Fruit fly (Drosophila melanogaster) whole organism, embryonic: ENCODE data around the gene mRpL39.

Source experiments
- Abd-B ChIP-seq: fragments of 200-800 bp; sonication (Bioruptor generic); optimal IDR thresholded peaks from 2 replicates; lab custom pipeline; 2018; ENCODE audit warnings: missing biosample characterization, mild to moderate bottlenecking, missing genetic modification characterization, moderate library complexity
- Aef1 ChIP-seq: fragments of 200-800 bp; sonication (Bioruptor generic); IDR thresholded peaks from 3 replicates; pipeline ENCODE4 v1.3.6; 2022; ENCODE audit warnings: missing biosample characterization, missing genetic modification characterization
- CG12219 ChIP-seq: fragments of 200-800 bp; sonication (Bioruptor generic); optimal IDR thresholded peaks from 3 replicates; lab custom pipeline; 2018; ENCODE audit warnings: missing biosample characterization, mild to moderate bottlenecking, missing genetic modification characterization
- CG12744 ChIP-seq: fragments of 200-800 bp; sonication (Bioruptor generic); optimal IDR thresholded peaks from 2 replicates; lab custom pipeline; 2016; ENCODE audit warnings: missing biosample characterization, missing genetic modification characterization
- CG13287 ChIP-seq: fragments of 200-800 bp; sonication (Bioruptor generic); IDR thresholded peaks from 2 replicates; pipeline ENCODE4 v1.3.6; 2022; ENCODE audit warnings: missing biosample characterization, missing genetic modification characterization; ENCODE audit not compliant: partially characterized antibody
- CG13624 ChIP-seq: fragments of 200-800 bp; sonication (Bioruptor generic); optimal IDR thresholded peaks from 2 replicates; lab custom pipeline; 2016; ENCODE audit warnings: missing biosample characterization, missing genetic modification characterization
- CG15479 ChIP-seq: fragments of 200-800 bp; sonication (Bioruptor generic); optimal IDR thresholded peaks from 3 replicates; lab custom pipeline; 2019; ENCODE audit warnings: missing biosample characterization, mild to moderate bottlenecking, missing genetic modification characterization, moderate library complexity
- CG2199 ChIP-seq: fragments of 200-800 bp; sonication (Bioruptor generic); IDR thresholded peaks from 3 replicates; pipeline ENCODE4 v1.3.6; 2022; ENCODE audit warnings: missing biosample characterization, missing genetic modification characterization
- CG6791 ChIP-seq: fragments of 200-800 bp; sonication (Bioruptor generic); IDR thresholded peaks from 3 replicates; pipeline ENCODE4 v1.3.6; 2022; ENCODE audit warnings: missing biosample characterization, missing genetic modification characterization; ENCODE audit not compliant: partially characterized antibody
- D ChIP-seq, 2 experiments: fragments of 200-800 bp in 1 of 2; fragments of >200 bp in 1 of 2; sonication (Bioruptor generic) in 1 of 2; optimal IDR thresholded peaks; 2 replicates in 1 of 2; 3 replicates in 1 of 2; lab custom pipeline; 2017; ENCODE audit warnings: mild to moderate bottlenecking in 1 of 2, missing biosample characterization in 1 of 2, missing genetic modification characterization in 1 of 2, missing genetic modification reagents in 1 of 2
- Drgx ChIP-seq: fragments of 200-800 bp; sonication (Bioruptor generic); IDR thresholded peaks from 2 replicates; pipeline ENCODE4 v1.3.6; 2022; ENCODE audit warnings: missing biosample characterization, missing genetic modification characterization
- H2.0 ChIP-seq: fragments of 200-800 bp; sonication (Bioruptor generic); IDR thresholded peaks from 2 replicates; pipeline ENCODE4 v1.3.6; 2022; ENCODE audit warnings: missing biosample characterization, missing genetic modification characterization
- HLH54F ChIP-seq: fragments of 200-800 bp; sonication (Bioruptor generic); optimal IDR thresholded peaks from 3 replicates; lab custom pipeline; 2016; ENCODE audit warnings: missing biosample characterization, missing genetic modification characterization
- HLHmδ ChIP-seq: fragments of 200-800 bp; sonication (Bioruptor generic); optimal IDR thresholded peaks from 2 replicates; lab custom pipeline; 2018; ENCODE audit warnings: missing biosample characterization, mild to moderate bottlenecking, missing genetic modification characterization, moderate library complexity
- Med ChIP-seq: fragments of 200-800 bp; sonication (Bioruptor generic); peaks from one replicate; lab custom pipeline; 2016; ENCODE audit warnings: missing biosample characterization, missing genetic modification characterization, mild to moderate bottlenecking, inconsistent platforms, moderate library complexity
- Nf-YA ChIP-seq: fragments of 200-800 bp; sonication (Bioruptor generic); IDR thresholded peaks from 2 replicates; pipeline ENCODE4 v1.3.6; 2022; ENCODE audit warnings: missing biosample characterization, missing genetic modification characterization
- NfI ChIP-seq: fragments of 200-800 bp; sonication (Bioruptor generic); optimal IDR thresholded peaks from 3 replicates; lab custom pipeline; 2018; ENCODE audit warnings: missing biosample characterization, mild to moderate bottlenecking, missing genetic modification characterization, moderate library complexity
- Sin3A ChIP-seq: fragments of >200 bp; optimal IDR thresholded peaks from 2 replicates; lab custom pipeline; 2018
- ab ChIP-seq: fragments of 200-800 bp; sonication (Bioruptor generic); optimal IDR thresholded peaks from 2 replicates; lab custom pipeline; 2016; ENCODE audit warnings: missing biosample characterization, missing genetic modification characterization
- ac ChIP-seq: fragments of 200-800 bp; sonication (Bioruptor generic); optimal IDR thresholded peaks from 3 replicates; lab custom pipeline; 2017; ENCODE audit warnings: missing biosample characterization, mild to moderate bottlenecking, missing genetic modification characterization
- aop ChIP-seq: fragments of 200-800 bp; sonication (Bioruptor generic); IDR thresholded peaks from 2 replicates; pipeline ENCODE4 v1.3.6; 2022; ENCODE audit warnings: missing biosample characterization, missing genetic modification characterization
- ara ChIP-seq: fragments of 200-800 bp; sonication (Bioruptor generic); IDR thresholded peaks from 2 replicates; pipeline ENCODE4 v1.3.6; 2022; ENCODE audit warnings: missing biosample characterization, missing genetic modification characterization
- bsh ChIP-seq, 2 experiments: fragments of 200-800 bp; sonication (Bioruptor generic); optimal IDR thresholded peaks; 2 replicates each; lab custom pipeline; 2017 to 2018; ENCODE audit warnings: mild to moderate bottlenecking in 2 of 2, missing biosample characterization in 2 of 2, missing genetic modification characterization in 2 of 2, moderate library complexity in 1 of 2
- chm ChIP-seq: fragments of 200-800 bp; sonication (Bioruptor generic); IDR thresholded peaks from 2 replicates; pipeline ENCODE4 v1.3.6; 2022; ENCODE audit warnings: missing biosample characterization, missing genetic modification characterization
- crol ChIP-seq: fragments of 200-800 bp; sonication (Bioruptor generic); IDR thresholded peaks from 2 replicates; pipeline ENCODE4 v1.3.6; 2022; ENCODE audit warnings: missing biosample characterization, missing genetic modification characterization
- dmrt11E ChIP-seq: fragments of 200-800 bp; sonication (Bioruptor generic); optimal IDR thresholded peaks from 3 replicates; lab custom pipeline; 2018; ENCODE audit warnings: missing biosample characterization, mild to moderate bottlenecking, missing genetic modification characterization, moderate library complexity
- grau ChIP-seq: fragments of 200-800 bp; optimal IDR thresholded peaks from 3 replicates; lab custom pipeline; 2019; ENCODE audit warnings: missing biosample characterization, mild to moderate bottlenecking, missing genetic modification characterization, moderate library complexity
- inv ChIP-seq: fragments of 200-800 bp; sonication (Bioruptor generic); IDR thresholded peaks from 2 replicates; pipeline ENCODE4 v1.3.6; 2022; ENCODE audit warnings: missing biosample characterization, missing genetic modification characterization; ENCODE audit not compliant: partially characterized antibody
- kni ChIP-seq: fragments of 200-800 bp; sonication (Bioruptor generic); optimal IDR thresholded peaks from 3 replicates; lab custom pipeline; 2017; ENCODE audit warnings: mild to moderate bottlenecking, missing biosample characterization, missing genetic modification reagents, missing genetic modification characterization
- lilli ChIP-seq: fragments of 200-800 bp; sonication (Bioruptor generic); optimal IDR thresholded peaks from 3 replicates; lab custom pipeline; 2016; ENCODE audit warnings: missing biosample characterization, missing genetic modification characterization
- nom ChIP-seq: fragments of 200-800 bp; sonication (Bioruptor generic); optimal IDR thresholded peaks from 2 replicates; lab custom pipeline; 2017; ENCODE audit warnings: missing biosample characterization, missing genetic modification characterization, mild to moderate bottlenecking, moderate library complexity, missing genetic modification reagents
- peb ChIP-seq: fragments of 200-800 bp; sonication (Bioruptor generic); IDR thresholded peaks from 2 replicates; pipeline ENCODE4 v1.3.6; 2022; ENCODE audit warnings: missing biosample characterization, missing genetic modification characterization
- prd ChIP-seq, 3 experiments: fragments of >200 bp in 2 of 3; fragments of 200-800 bp in 1 of 3; sonication (Bioruptor generic) in 1 of 3; optimal IDR thresholded peaks in 2 of 3; IDR thresholded peaks in 1 of 3; 2 replicates in 2 of 3; 3 replicates in 1 of 3; pipeline versions ENCODE4 v1.3.6 to Lab custom; 2017 to 2022; ENCODE audit warnings: missing biosample characterization in 1 of 3, missing genetic modification characterization in 1 of 3
- pros ChIP-seq: fragments of 200-800 bp; sonication (Bioruptor generic); optimal IDR thresholded peaks from 3 replicates; lab custom pipeline; 2019; ENCODE audit warnings: missing biosample characterization, mild to moderate bottlenecking, missing genetic modification characterization, moderate library complexity
- pum ChIP-seq: fragments of 200-800 bp; sonication (Bioruptor generic); optimal IDR thresholded peaks from 2 replicates; lab custom pipeline; 2016; ENCODE audit warnings: missing biosample characterization, missing genetic modification characterization
- row ChIP-seq: fragments of 200-800 bp; sonication (Bioruptor generic); IDR thresholded peaks from 3 replicates; pipeline ENCODE4 v1.3.6; 2022; ENCODE audit warnings: missing biosample characterization, missing genetic modification characterization
- ssp ChIP-seq: fragments of 200-800 bp; sonication (Bioruptor generic); IDR thresholded peaks from 2 replicates; pipeline ENCODE4 v1.3.6; 2022; ENCODE audit warnings: missing biosample characterization, missing genetic modification characterization
- tll ChIP-seq, 2 experiments: fragments of 200-800 bp in 1 of 2; fragments of >200 bp in 1 of 2; sonication (Bioruptor generic) in 1 of 2; optimal IDR thresholded peaks; 2 replicates each; lab custom pipeline; 2017 to 2019; ENCODE audit warnings: missing biosample characterization in 2 of 2, missing genetic modification characterization in 2 of 2, mild to moderate bottlenecking in 1 of 2, moderate library complexity in 1 of 2
- tna ChIP-seq: fragments of 200-800 bp; sonication (Bioruptor generic); IDR thresholded peaks from 2 replicates; pipeline ENCODE4 v1.3.6; 2022; ENCODE audit warnings: missing biosample characterization, missing genetic modification characterization; ENCODE audit not compliant: partially characterized antibody
- toy ChIP-seq: fragments of 200-800 bp; sonication (Bioruptor generic); IDR thresholded peaks from 2 replicates; pipeline ENCODE4 v1.3.6; 2022; ENCODE audit warnings: missing biosample characterization, missing genetic modification characterization
- vvl ChIP-seq: fragments of 200-800 bp; sonication (Bioruptor generic); IDR thresholded peaks from 2 replicates; pipeline ENCODE4 v1.3.6; 2022; ENCODE audit warnings: missing biosample characterization, missing genetic modification characterization
- wek ChIP-seq: fragments of 200-800 bp; sonication (Bioruptor generic); optimal IDR thresholded peaks from 3 replicates; lab custom pipeline; 2018; ENCODE audit warnings: missing biosample characterization, mild to moderate bottlenecking, missing genetic modification characterization, moderate library complexity
- z ChIP-seq: fragments of 200-800 bp; sonication (Bioruptor generic); IDR thresholded peaks from 3 replicates; pipeline ENCODE4 v1.3.6; 2022; ENCODE audit warnings: missing biosample characterization, missing genetic modification characterization

mRpL39 gene

dm6 chr3L:14982675-14983084, 16.8 kb downstream of the mRpL39 start, which contains the start of gene CG5114 (continued):
- TF ChIP-seq nom (GFP tag; lab: Kevin White, UChicago) = no peak
- TF ChIP-seq CG12219 = no peak
- peak; percentile 3 for TF ChIP-seq CG12744 (GFP tag; lab: Kevin White, UChicago)
- TF ChIP-seq HLH54F (GFP tag; lab: Kevin White, UChicago) = peak; percentile 36
- TF ChIP-seq Abd-B (GFP tag; lab: Kevin White, UChicago) = peak; percentile 46
- TF ChIP-seq CG13287 (GFP tag; lab: Robert Waterston, UW) = peak; percentile 97
- peak; percentile 56 for TF ChIP-seq NfI (GFP tag; lab: Kevin White, UChicago)
- TF ChIP-seq bsh (GFP tag; optimal IDR thresholded peaks at IDR 0.05; lab: Kevin White, UChicago) = peak in 1 of 2 experiments; percentile 17
- peak; percentile 11 for TF ChIP-seq pum (GFP tag; lab: Kevin White, UChicago)
- peak; percentile 19 for TF ChIP-seq ab (GFP tag; lab: Kevin White, UChicago)
- TF ChIP-seq CG13624 (GFP tag; lab: Kevin White, UChicago) = peak; percentile 74
- TF ChIP-seq lilli (GFP tag; lab: Kevin White, UChicago) = peak; percentile 73
- peak; percentile 55 for TF ChIP-seq grau (tag; lab: Kevin White, UChicago)
- TF ChIP-seq inv = peak; percentile 84
- TF ChIP-seq Sin3A (lab: Kevin White, UChicago) = peak; percentile 72
- no peak for TF ChIP-seq prd (optimal IDR thresholded peaks at IDR 0.05; lab: Kevin White, UChicago)
- TF ChIP-seq prd (GFP tag; IDR thresholded peaks at IDR 0.05; lab: Robert Waterston, UW) = no peak
- no peak; the same call in 1 of the 2 replicates for TF ChIP-seq ssp (GFP tag; lab: Robert Waterston, UW)

dm6 chr3L:14980038-14980437, 19.4 kb downstream of the mRpL39 start:
- no peak for TF ChIP-seq vvl
- TF ChIP-seq D (optimal IDR thresholded peaks at IDR 0.05; lab: Kevin White, UChicago) = peak; percentile 64
- no peak for TF ChIP-seq D (GFP tag; optimal IDR thresholded peaks at IDR 0.05; lab: Kevin White, UChicago)
- no peak for TF ChIP-seq dmrt11E
- no peak for TF ChIP-seq Nf-YA
- 0 out of 2 replicates have a peak, but pooled peaks have one; percentile 47 for TF ChIP-seq chm (GFP tag; lab: Robert Waterston, UW)

- no peak for TF ChIP-seq toy
- TF ChIP-seq pros (GFP tag; lab: Kevin White, UChicago) = peak; percentile 10
- TF ChIP-seq chm (GFP tag; lab: Robert Waterston, UW) = 0 out of 2 replicates have a peak, but pooled peaks have one; percentile 25
- peak in 1 of 2 experiments; percentile 23 for TF ChIP-seq tll (GFP tag; optimal IDR thresholded peaks at IDR 0.05; lab: Kevin White, UChicago)
- TF ChIP-seq CG2199 (GFP tag; lab: Robert Waterston, UW) = peak; percentile 63; the same call in 1 of the 3 replicates
- TF ChIP-seq kni (GFP tag; lab: Kevin White, UChicago) = peak; percentile 60
- 0 out of 3 replicates have a peak, but pooled peaks have one; percentile 14 for TF ChIP-seq CG6791 (GFP tag; lab: Robert Waterston, UW)
- no peak for TF ChIP-seq row (GFP tag; lab: Robert Waterston, UW)
- TF ChIP-seq CG15479 (GFP tag; lab: Kevin White, UChicago) = peak; percentile 27
- peak; percentile 47; the same call in 1 of the 2 replicates for TF ChIP-seq tna (GFP tag; lab: Robert Waterston, UW)
- TF ChIP-seq, all 482 proteins: peak for 8
Measured at dm6 chr3L:14979332-14979731, 20.1 kb downstream of the mRpL39 start, which contains the start of gene CG3349. Gene CG3349 (plus strand): TSS chr3L:14979620.

- peak; percentile 60; the same call in 1 of the 2 replicates for TF ChIP-seq chm (GFP tag; lab: Robert Waterston, UW)
- no peak for TF ChIP-seq ac (GFP tag; lab: Kevin White, UChicago)
- TF ChIP-seq aop (GFP tag; lab: Robert Waterston, UW) = 0 out of 2 replicates have a peak, but pooled peaks have one; percentile 31
- TF ChIP-seq Aef1 (GFP tag; lab: Robert Waterston, UW) = no peak
- TF ChIP-seq crol (GFP tag; lab: Robert Waterston, UW) = peak; percentile 87
- TF ChIP-seq CG2199 (GFP tag; lab: Robert Waterston, UW) = peak; percentile 49; the same call in 1 of the 3 replicates
- no peak for TF ChIP-seq HLHmδ (GFP tag; lab: Kevin White, UChicago)
- peak; percentile 51 for TF ChIP-seq pros (GFP tag; lab: Kevin White, UChicago)
- TF ChIP-seq H2.0 (GFP tag; lab: Robert Waterston, UW) = no peak
- TF ChIP-seq CG6791 (GFP tag; lab: Robert Waterston, UW) = 0 out of 3 replicates have a peak, but pooled peaks have one; percentile 29
- no peak for TF ChIP-seq wek
- peak; percentile 37 for TF ChIP-seq Med (GFP tag; lab: Kevin White, UChicago)
- TF ChIP-seq ara = 0 out of 2 replicates have a peak, but pooled peaks have one; percentile 19
- TF ChIP-seq peb (GFP tag; lab: Robert Waterston, UW) = no peak
- TF ChIP-seq nom (GFP tag; lab: Kevin White, UChicago) = peak; percentile 40
- 0 out of 2 replicates have a peak, but pooled peaks have one; percentile 22 for TF ChIP-seq Drgx (GFP tag; lab: Robert Waterston, UW)
- TF ChIP-seq z = peak; percentile 85
Measured at dm6 chr3L:14978496-14978894, 21.0 kb downstream of the mRpL39 start.
